Worm (Caenorhabditis elegans) whole organism, young adult: Measurements from ENCODE around the gene ZC404.15.

Source experiments
- B0019.2 ChIP-seq: fragments of 200-800 bp; sonication (Bioruptor generic); conservative IDR thresholded peaks from 2 replicates; pipeline ENCODE4 v1.3.6; 2022; ENCODE audit warnings: missing genetic modification reagents, missing genetic modification characterization, missing compliant biosample characterization
- F23B12.7 ChIP-seq: sonication (generic microtip); optimal IDR thresholded peaks from 2 replicates; lab custom pipeline; 2017; ENCODE audit warnings: missing genetic modification characterization, mild to moderate bottlenecking, missing compliant biosample characterization, antibody characterized with exemption, moderate library complexity; ENCODE audit not compliant: insufficient read depth
- F37B4.10 ChIP-seq: fragments of 200-800 bp; sonication (Bioruptor generic); IDR thresholded peaks from 2 replicates; pipeline ENCODE4 v1.3.6; 2022; ENCODE audit warnings: missing genetic modification characterization, missing compliant biosample characterization
- F52B5.7 ChIP-seq: sonication (generic microtip); optimal IDR thresholded peaks from 2 replicates; lab custom pipeline; 2016; ENCODE audit warnings: mild to moderate bottlenecking, missing genetic modification characterization, missing compliant biosample characterization
- F57A8.1 ChIP-seq: fragments of 200-800 bp; sonication (Bioruptor generic); optimal IDR thresholded peaks from 2 replicates; lab custom pipeline; 2018; ENCODE audit warnings: mild to moderate bottlenecking, missing genetic modification characterization, moderate library complexity, missing compliant biosample characterization
- F57C9.4 ChIP-seq: sonication (generic microtip); optimal IDR thresholded peaks from 2 replicates; lab custom pipeline; 2017; ENCODE audit warnings: mild to moderate bottlenecking, missing genetic modification characterization, missing compliant biosample characterization
- K12H6.12 ChIP-seq: fragments of 200-800 bp; sonication (Bioruptor generic); optimal IDR thresholded peaks from 2 replicates; lab custom pipeline; 2018; ENCODE audit warnings: mild to moderate bottlenecking, missing genetic modification characterization, missing compliant biosample characterization
- T07F8.4 ChIP-seq: sonication (generic microtip); optimal IDR thresholded peaks from 2 replicates; lab custom pipeline; 2016; ENCODE audit warnings: mild to moderate bottlenecking, missing genetic modification characterization, moderate library complexity, missing compliant biosample characterization
- Y53F4B.3 ChIP-seq: fragments of 200-800 bp; sonication (Bioruptor generic); IDR thresholded peaks from 2 replicates; pipeline ENCODE4 v1.3.6; 2022; ENCODE audit warnings: missing genetic modification reagents, missing genetic modification characterization, missing compliant biosample characterization
- Y67H2A.10 ChIP-seq: fragments of 200-800 bp; sonication (Bioruptor generic); conservative IDR thresholded peaks from 2 replicates; pipeline ENCODE4 v1.3.6; 2022; ENCODE audit warnings: missing genetic modification reagents, missing genetic modification characterization, missing compliant biosample characterization
- akir-1 ChIP-seq: fragments of 200-800 bp; sonication (Bioruptor generic); optimal IDR thresholded peaks from 2 replicates; lab custom pipeline; 2018; ENCODE audit warnings: mild to moderate bottlenecking, missing genetic modification characterization, moderate library complexity, missing compliant biosample characterization
- ama-1 ChIP-seq, 3 experiments: fragments of 150-350 bp in 1 of 3; sonication (generic microtip) in 2 of 3; optimal IDR thresholded peaks; 2 replicates each; lab custom pipeline; 2014 to 2018; ENCODE audit warnings: missing biosample characterization in 2 of 3, missing genetic modification characterization in 2 of 3, missing genetic modification reagents in 2 of 3
- aptf-3 ChIP-seq: fragments of 200-800 bp; sonication (Bioruptor generic); IDR thresholded peaks from 2 replicates; pipeline ENCODE4 v1.3.6; 2022; ENCODE audit warnings: missing genetic modification characterization, missing compliant biosample characterization
- bed-1 ChIP-seq: fragments of 200-800 bp; sonication (Bioruptor generic); IDR thresholded peaks from 2 replicates; pipeline ENCODE4 v1.3.6; 2022; ENCODE audit warnings: missing genetic modification reagents, missing genetic modification characterization, missing compliant biosample characterization
- cebp-1 ChIP-seq, 2 experiments: fragments of 200-800 bp in 1 of 2; sonication (Bioruptor generic) in 1 of 2; sonication (generic microtip) in 1 of 2; IDR thresholded peaks in 1 of 2; optimal IDR thresholded peaks in 1 of 2; 2 replicates each; pipeline versions ENCODE4 v1.3.6 to Lab custom; 2017 to 2022; ENCODE audit warnings: missing compliant biosample characterization in 2 of 2, missing genetic modification characterization in 2 of 2, mild to moderate bottlenecking in 1 of 2, missing genetic modification reagents in 1 of 2, moderate library complexity in 1 of 2
- ceh-27 ChIP-seq: fragments of 200-800 bp; sonication (Bioruptor generic); optimal IDR thresholded peaks from 2 replicates; lab custom pipeline; 2018; ENCODE audit warnings: mild to moderate bottlenecking, missing genetic modification characterization, moderate library complexity, missing compliant biosample characterization
- ceh-91 ChIP-seq: fragments of 200-800 bp; sonication (Bioruptor generic); IDR thresholded peaks from 2 replicates; pipeline ENCODE4 v1.3.6; 2022; ENCODE audit warnings: missing genetic modification reagents, missing genetic modification characterization, missing compliant biosample characterization
- dpff-1 ChIP-seq: sonication (generic microtip); optimal IDR thresholded peaks from 2 replicates; lab custom pipeline; 2017; ENCODE audit warnings: mild to moderate bottlenecking, missing genetic modification characterization, missing compliant biosample characterization
- dpl-1 ChIP-seq: fragments of 150-350 bp; optimal IDR thresholded peaks from 2 replicates; lab custom pipeline; 2014; ENCODE audit warnings: missing biosample characterization, missing genetic modification reagents, missing genetic modification characterization
- egl-18 ChIP-seq: fragments of 200-800 bp; sonication (Bioruptor generic); IDR thresholded peaks from 2 replicates; pipeline ENCODE4 v1.3.6; 2022; ENCODE audit warnings: missing genetic modification reagents, missing genetic modification characterization, missing compliant biosample characterization
- egrh-3 ChIP-seq: fragments of 200-800 bp; sonication (Bioruptor generic); IDR thresholded peaks from 2 replicates; pipeline ENCODE4 v1.3.6; 2022; ENCODE audit warnings: missing genetic modification reagents, missing genetic modification characterization, missing compliant biosample characterization
- lin-26 ChIP-seq: fragments of 200-800 bp; sonication (Bioruptor generic); IDR thresholded peaks from 2 replicates; pipeline ENCODE4 v1.3.6; 2022; ENCODE audit warnings: missing genetic modification reagents, missing genetic modification characterization, missing compliant biosample characterization
- lir-1 ChIP-seq: fragments of 200-800 bp; sonication (Bioruptor generic); conservative IDR thresholded peaks from 2 replicates; pipeline ENCODE4 v1.3.6; 2022; ENCODE audit warnings: missing genetic modification reagents, missing genetic modification characterization, missing compliant biosample characterization
- madf-10 ChIP-seq: sonication (generic microtip); optimal IDR thresholded peaks from 2 replicates; lab custom pipeline; 2016; ENCODE audit warnings: mild to moderate bottlenecking, missing genetic modification characterization, missing compliant biosample characterization
- madf-6 ChIP-seq: fragments of 200-800 bp; sonication (Bioruptor generic); IDR thresholded peaks from 2 replicates; pipeline ENCODE4 v1.3.6; 2022; ENCODE audit warnings: missing genetic modification reagents, missing genetic modification characterization, missing compliant biosample characterization
- mel-28 ChIP-seq: sonication (generic microtip); optimal IDR thresholded peaks from 2 replicates; lab custom pipeline; 2016; ENCODE audit warnings: borderline replicate concordance, mild to moderate bottlenecking, missing genetic modification characterization, missing compliant biosample characterization
- nhr-27 ChIP-seq: fragments of 200-800 bp; sonication (Bioruptor generic); optimal IDR thresholded peaks from 2 replicates; lab custom pipeline; 2018; ENCODE audit warnings: mild to moderate bottlenecking, missing genetic modification characterization, moderate library complexity, missing compliant biosample characterization
- nhr-80 ChIP-seq: sonication (generic microtip); optimal IDR thresholded peaks from 2 replicates; lab custom pipeline; 2016; ENCODE audit warnings: missing genetic modification characterization, missing compliant biosample characterization
- pbrm-1 ChIP-seq: fragments of 200-800 bp; sonication (Bioruptor generic); IDR thresholded peaks from 2 replicates; pipeline ENCODE4 v1.3.6; 2022; ENCODE audit warnings: missing genetic modification reagents, missing genetic modification characterization, missing compliant biosample characterization
- snpc-1.1 ChIP-seq: sonication (generic microtip); optimal IDR thresholded peaks from 2 replicates; lab custom pipeline; 2017; ENCODE audit warnings: missing genetic modification characterization, mild to moderate bottlenecking, missing compliant biosample characterization, antibody characterized with exemption, moderate library complexity, missing genotype, missing genetic modification reagents; ENCODE audit not compliant: insufficient read depth
- snpc-3.4 ChIP-seq: sonication (generic microtip); optimal IDR thresholded peaks from 2 replicates; lab custom pipeline; 2017; ENCODE audit warnings: missing genetic modification characterization, mild to moderate bottlenecking, missing compliant biosample characterization, antibody characterized with exemption, moderate library complexity, missing genotype, missing genetic modification reagents
- snpc-4 ChIP-seq, 5 experiments: fragments of 150-350 bp in 1 of 5; sonication (generic microtip) in 4 of 5; optimal IDR thresholded peaks; 2 replicates each; lab custom pipeline; 2014 to 2018; ENCODE audit warnings: missing genetic modification characterization in 5 of 5, missing biosample characterization in 3 of 5, antibody characterized with exemption in 2 of 5, mild to moderate bottlenecking in 2 of 5, missing compliant biosample characterization in 2 of 5, missing genotype in 2 of 5, moderate library complexity in 2 of 5, missing genetic modification reagents in 1 of 5
- tbx-9 ChIP-seq: sonication (generic microtip); optimal IDR thresholded peaks from 2 replicates; lab custom pipeline; 2016; ENCODE audit warnings: borderline replicate concordance, missing genetic modification characterization, inconsistent platforms, missing compliant biosample characterization
- unc-130 ChIP-seq: sonication (generic microtip); optimal IDR thresholded peaks from 2 replicates; lab custom pipeline; 2016; ENCODE audit warnings: missing genetic modification reagents, missing genetic modification characterization, missing compliant biosample characterization
- zfh-2 ChIP-seq: fragments of 200-800 bp; sonication (Bioruptor generic); conservative IDR thresholded peaks from 2 replicates; pipeline ENCODE4 v1.3.6; 2022; ENCODE audit warnings: missing genetic modification reagents, missing genetic modification characterization, missing compliant biosample characterization

ZC404.15 gene

ce11 chrV:6762361-6762760 is 17.9 kb upstream of the ZC404.15 start, which contains the start of gene T25F10.4:
Gene T25F10.4, minus strand, starts transcription at chrV:6762461.
- TF ChIP-seq ceh-91 (GFP tag; lab: Robert Waterston, UW) (no peak), F52B5.7 (tag; lab: Kevin White, UChicago) (no peak), Y53F4B.3 (GFP tag; lab: Robert Waterston, UW) (no peak)

DNA sequence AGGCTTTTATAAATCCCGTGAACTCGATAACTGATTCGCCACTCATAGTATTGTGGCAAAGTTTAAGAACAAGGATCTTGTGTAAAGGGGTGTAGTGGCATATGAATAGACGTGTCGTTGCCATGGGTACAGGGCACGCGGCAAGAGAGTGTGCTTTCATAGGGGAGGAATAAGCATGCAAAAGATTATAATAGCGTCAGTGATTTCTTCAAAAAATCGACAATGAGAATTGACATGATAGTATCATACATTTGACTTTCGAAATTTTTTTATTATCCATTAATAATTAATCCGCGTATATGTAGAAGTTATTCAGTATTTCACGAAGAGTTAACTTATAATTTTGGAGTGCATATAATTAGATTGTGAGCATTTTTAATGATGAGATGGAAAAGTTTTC is 15.3 kb upstream of the ZC404.15 start, which contains the start of gene bbs-8:
Gene bbs-8 (minus strand): TSS at position 101 of the 400 bp plus-strand sequence.
- TF ChIP-seq F57C9.4 = no peak
- TF ChIP-seq bed-1 (GFP tag; lab: Robert Waterston, UW) = no peak
- no peak for TF ChIP-seq T07F8.4 (tag; lab: Kevin White, UChicago)

DNA sequence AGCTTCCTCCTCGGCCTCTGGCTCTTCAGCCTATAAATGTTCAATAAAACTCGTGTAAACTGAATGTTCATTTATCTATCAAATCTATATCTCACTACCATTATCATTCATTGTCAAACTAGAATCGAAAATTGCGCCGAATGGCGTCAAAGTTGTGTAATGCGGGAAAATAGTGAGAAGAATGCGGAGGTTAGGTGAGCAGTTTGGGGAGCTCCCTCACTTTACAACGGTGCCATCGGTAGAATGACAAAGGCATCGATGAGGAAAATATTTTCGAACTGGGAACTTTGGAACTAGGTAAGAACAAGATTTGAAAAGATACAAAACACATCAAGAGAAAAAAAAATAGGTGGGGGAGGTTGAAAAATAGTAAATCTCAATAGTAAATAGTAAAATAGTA is 12.7 kb upstream of the ZC404.15 start:
- TF ChIP-seq ceh-27 (GFP tag; lab: Kevin White, UChicago) (no peak), unc-130 (GFP tag; lab: Kevin White, UChicago) (no peak), snpc-3.4 (no peak), T07F8.4 (tag; lab: Kevin White, UChicago) (no peak), Y67H2A.10 (GFP tag; lab: Robert Waterston, UW) (no peak), egrh-3 (GFP tag; lab: Robert Waterston, UW) (no peak), nhr-27 (tag; lab: Kevin White, UChicago) (no peak), egl-18 (GFP tag; lab: Robert Waterston, UW) (no peak), snpc-4 (GFP tag; optimal IDR thresholded peaks at IDR 0.05; lab: Kevin White, UChicago) (no peak), snpc-4 (tag; optimal IDR thresholded peaks at IDR 0.05; lab: Kevin White, UChicago) (no peak), F57A8.1 (GFP tag; lab: Kevin White, UChicago) (no peak), lin-26 (GFP tag; lab: Robert Waterston, UW) (no peak), F23B12.7 (no peak)

ce11 chrV:6768452-6768929 is 11.8 kb upstream of the ZC404.15 start, which contains the start of the genes T25F10.1 and clik-1:
Gene T25F10.1, plus strand, starts transcription at chrV:6768502.
Gene clik-1, minus strand, starts transcription at chrV:6768732.
- TF ChIP-seq mel-28 (no peak), akir-1 (GFP tag; lab: Kevin White, UChicago) (no peak), F52B5.7 (tag; lab: Kevin White, UChicago) (no peak), cebp-1 (GFP tag; IDR thresholded peaks at IDR 0.05; lab: Robert Waterston, UW) (no peak), cebp-1 (tag; optimal IDR thresholded peaks at IDR 0.05; lab: Kevin White, UChicago) (no peak), zfh-2 (GFP tag; lab: Robert Waterston, UW) (no peak; the same call in 1 of the 2 replicates), lir-1 (GFP tag; lab: Robert Waterston, UW) (no peak), madf-6 (GFP tag; lab: Robert Waterston, UW) (no peak)

- TF ChIP-seq K12H6.12 (tag; lab: Kevin White, UChicago) (no peak), B0019.2 (GFP tag; lab: Robert Waterston, UW) (no peak), snpc-1.1 (tag; lab: Kevin White, UChicago) (no peak), aptf-3 (no peak), madf-10 (tag; lab: Kevin White, UChicago) (no peak), tbx-9 (no peak), dpl-1 (GFP tag; lab: Kevin White, UChicago) (no peak), mel-28 (no peak), dpff-1 (tag; lab: Kevin White, UChicago) (no peak), ama-1 (optimal IDR thresholded peaks at IDR 0.05; lab: Kevin White, UChicago) (no peak), ama-1 (GFP tag; optimal IDR thresholded peaks at IDR 0.05; lab: Kevin White, UChicago) (no peak), pbrm-1 (GFP tag; lab: Robert Waterston, UW) (no peak), nhr-80 (no peak), F37B4.10 (GFP tag; lab: Robert Waterston, UW) (no peak)
Measured at ce11 chrV:6769440-6769839, 10.8 kb upstream of the ZC404.15 start.
